Fruit fly (Drosophila melanogaster): Measurements from ENCODE around the gene Prosbeta4.

Prosbeta4 gene

dm6 chr2L:16727578-16728023, 4.3 kb downstream of the Prosbeta4 start, which contains the start of gene VhaSFD (continued):
- TF ChIP-seq salm (tag; optimal IDR thresholded peaks at IDR 0.05) (no peak), row (GFP tag; IDR thresholded peaks at IDR 0.05) (peak; percentile 42; the same call in 1 of the 3 replicates), zen (tag; optimal IDR thresholded peaks at IDR 0.05) (no peak), repo (GFP tag; optimal IDR thresholded peaks at IDR 0.05) (no peak), Gug (GFP tag; IDR thresholded peaks at IDR 0.05) (0 out of 4 replicates have a peak, but pooled peaks have one; percentile 7), CG11696 (GFP tag; IDR thresholded peaks at IDR 0.05) (no peak), CG18262 (tag; optimal IDR thresholded peaks at IDR 0.05) (peak; percentile 31), Asciz (GFP tag; optimal IDR thresholded peaks at IDR 0.05) (no peak), B-H1 (GFP tag; IDR thresholded peaks at IDR 0.05) (no peak), seq (GFP tag; IDR thresholded peaks at IDR 0.05) (no peak; the same call in 1 of the 2 replicates), CG31224 (GFP tag; IDR thresholded peaks at IDR 0.05) (no peak), CG12659 (GFP tag; optimal IDR thresholded peaks at IDR 0.05) (peak; percentile 63), CG13424 (tag; optimal IDR thresholded peaks at IDR 0.05) (peak; percentile 5), CG4328 (GFP tag; optimal IDR thresholded peaks at IDR 0.05) (peak; percentile 7), Hmr (GFP tag; optimal IDR thresholded peaks at IDR 0.05) (no peak), CG8944 (GFP tag; optimal IDR thresholded peaks at IDR 0.05) (no peak), CG17568 (GFP tag; optimal IDR thresholded peaks at IDR 0.05) (no peak), CG31388 (GFP tag; optimal IDR thresholded peaks at IDR 0.05) (no peak), grau (tag; optimal IDR thresholded peaks at IDR 0.05) (peak; percentile 42), Aef1 (GFP tag; IDR thresholded peaks at IDR 0.05) (no peak), CG4617 (GFP tag; optimal IDR thresholded peaks at IDR 0.05; ENCODE audit: borderline replicate concordance) (peak; percentile 71), Taf1 (GFP tag; IDR thresholded peaks at IDR 0.05) (no peak), CTCF (GFP tag; optimal IDR thresholded peaks at IDR 0.05) (no peak), wek (GFP tag; optimal IDR thresholded peaks at IDR 0.05) (no peak), crp (GFP tag; optimal IDR thresholded peaks at IDR 0.05) (peak in 1 of 2 experiments; percentile 78), chif (GFP tag; optimal IDR thresholded peaks at IDR 0.05) (no peak), ken (GFP tag; IDR thresholded peaks at IDR 0.05) (no peak), eyg (GFP tag; optimal IDR thresholded peaks at IDR 0.05) (no peak), Atf6 (GFP tag; IDR thresholded peaks at IDR 0.05) (no peak), tna (GFP tag; IDR thresholded peaks at IDR 0.05; ENCODE audit: partially characterized antibody) (peak; percentile 32; the same call in 1 of the 2 replicates), NfI (GFP tag; optimal IDR thresholded peaks at IDR 0.05) (no peak), CG43689 (GFP tag; IDR thresholded peaks at IDR 0.05) (no peak), MBD-R2 (GFP tag; IDR thresholded peaks at IDR 0.05) (peak; percentile 62), fd102C (GFP tag; optimal IDR thresholded peaks at IDR 0.05) (no peak), CG16815 (GFP tag; optimal IDR thresholded peaks at IDR 0.05) (no peak), oc (tag; optimal IDR thresholded peaks at IDR 0.05) (no peak), Sry-β (GFP tag; optimal IDR thresholded peaks at IDR 0.05) (no peak), CG30403 (GFP tag; optimal IDR thresholded peaks at IDR 0.05) (peak; percentile 39), nerfin-1 (tag; optimal IDR thresholded peaks at IDR 0.05) (peak; percentile 5), Eip74EF (GFP tag; optimal IDR thresholded peaks at IDR 0.05) (peak in 1 of 2 experiments; percentile 28), HHEX (GFP tag; optimal IDR thresholded peaks at IDR 0.05) (no peak), maf-S (GFP tag; optimal IDR thresholded peaks at IDR 0.05) (no peak), CG10565 (GFP tag; optimal IDR thresholded peaks at IDR 0.05) (no peak), CG34376 (GFP tag; optimal IDR thresholded peaks at IDR 0.05) (peak; percentile 54), Antp (GFP tag; optimal IDR thresholded peaks at IDR 0.05) (no peak), sug (tag; optimal IDR thresholded peaks at IDR 0.05) (peak; percentile 62), CG1647 (GFP tag; optimal IDR thresholded peaks at IDR 0.05) (no peak), Stat92E (GFP tag; optimal IDR thresholded peaks at IDR 0.05) (no peak), H15 (GFP tag; IDR thresholded peaks at IDR 0.05) (no peak), bsh (GFP tag; optimal IDR thresholded peaks at IDR 0.05) (no peak)

All from whole organism, embryonic.